Worm (Caenorhabditis elegans) whole organism, young adult: Measurements from ENCODE around the gene Y73B6BL.23.

ENCODE experiments used
- B0336.3 ChIP-seq: fragments of 200-800 bp; sonication (Bioruptor generic); IDR thresholded peaks from 2 replicates; pipeline ENCODE4 v1.3.6; 2022; ENCODE audit warnings: missing genetic modification characterization, missing compliant biosample characterization
- D2030.7 ChIP-seq: fragments of 200-800 bp; sonication (Bioruptor generic); IDR thresholded peaks from 2 replicates; pipeline ENCODE4 v1.3.6; 2022; ENCODE audit warnings: missing genetic modification reagents, missing genetic modification characterization, missing compliant biosample characterization
- F10E7.11 ChIP-seq: sonication (generic microtip); optimal IDR thresholded peaks from 2 replicates; lab custom pipeline; 2017; ENCODE audit warnings: mild to moderate bottlenecking, missing genetic modification characterization, moderate library complexity, missing compliant biosample characterization
- F22D6.2 ChIP-seq: sonication (generic microtip); optimal IDR thresholded peaks from 2 replicates; lab custom pipeline; 2016; ENCODE audit warnings: mild to moderate bottlenecking, missing genetic modification characterization, missing compliant biosample characterization
- F23B12.7 ChIP-seq: sonication (generic microtip); optimal IDR thresholded peaks from 2 replicates; lab custom pipeline; 2017; ENCODE audit warnings: missing genetic modification characterization, mild to moderate bottlenecking, missing compliant biosample characterization, antibody characterized with exemption, moderate library complexity; ENCODE audit not compliant: insufficient read depth
- F39B2.1 ChIP-seq: fragments of 200-800 bp; sonication (Bioruptor generic); IDR thresholded peaks from 2 replicates; pipeline ENCODE4 v1.3.6; 2022; ENCODE audit warnings: missing genetic modification reagents, missing genetic modification characterization, missing compliant biosample characterization
- F52B5.7 ChIP-seq: sonication (generic microtip); optimal IDR thresholded peaks from 2 replicates; lab custom pipeline; 2016; ENCODE audit warnings: mild to moderate bottlenecking, missing genetic modification characterization, missing compliant biosample characterization
- F57C9.4 ChIP-seq: sonication (generic microtip); optimal IDR thresholded peaks from 2 replicates; lab custom pipeline; 2017; ENCODE audit warnings: mild to moderate bottlenecking, missing genetic modification characterization, missing compliant biosample characterization
- akir-1 ChIP-seq: fragments of 200-800 bp; sonication (Bioruptor generic); optimal IDR thresholded peaks from 2 replicates; lab custom pipeline; 2018; ENCODE audit warnings: mild to moderate bottlenecking, missing genetic modification characterization, moderate library complexity, missing compliant biosample characterization
- athp-1 ChIP-seq: sonication (generic microtip); optimal IDR thresholded peaks from 2 replicates; lab custom pipeline; 2017; ENCODE audit warnings: mild to moderate bottlenecking, missing genetic modification characterization, missing compliant biosample characterization
- attf-5 ChIP-seq: fragments of 200-800 bp; sonication (Bioruptor generic); optimal IDR thresholded peaks from 2 replicates; lab custom pipeline; 2018; ENCODE audit warnings: mild to moderate bottlenecking, missing genetic modification characterization, missing compliant biosample characterization
- attf-6 ChIP-seq: fragments of 200-800 bp; sonication (Bioruptor generic); IDR thresholded peaks from 2 replicates; pipeline ENCODE4 v1.3.6; 2022; ENCODE audit warnings: missing genetic modification reagents, missing genetic modification characterization, missing compliant biosample characterization
- bed-2 ChIP-seq: fragments of 200-800 bp; sonication (Bioruptor generic); IDR thresholded peaks from 2 replicates; pipeline ENCODE4 v1.3.6; 2022; ENCODE audit warnings: missing genetic modification reagents, missing genetic modification characterization, missing compliant biosample characterization
- ccch-3 ChIP-seq: fragments of 200-800 bp; sonication (Bioruptor generic); optimal IDR thresholded peaks from 2 replicates; lab custom pipeline; 2018; ENCODE audit warnings: mild to moderate bottlenecking, missing genetic modification characterization, missing compliant biosample characterization
- cebp-1 ChIP-seq, 2 experiments: fragments of 200-800 bp in 1 of 2; sonication (Bioruptor generic) in 1 of 2; sonication (generic microtip) in 1 of 2; IDR thresholded peaks in 1 of 2; optimal IDR thresholded peaks in 1 of 2; 2 replicates each; pipeline versions ENCODE4 v1.3.6 to Lab custom; 2017 to 2022; ENCODE audit warnings: missing compliant biosample characterization in 2 of 2, missing genetic modification characterization in 2 of 2, mild to moderate bottlenecking in 1 of 2, missing genetic modification reagents in 1 of 2, moderate library complexity in 1 of 2
- ceh-91 ChIP-seq: fragments of 200-800 bp; sonication (Bioruptor generic); IDR thresholded peaks from 2 replicates; pipeline ENCODE4 v1.3.6; 2022; ENCODE audit warnings: missing genetic modification reagents, missing genetic modification characterization, missing compliant biosample characterization
- him-1 ChIP-seq: sonication (generic microtip); optimal IDR thresholded peaks from 2 replicates; lab custom pipeline; 2016; ENCODE audit warnings: missing genotype, missing genetic modification reagents, missing genetic modification characterization, missing compliant biosample characterization
- hlh-12 ChIP-seq: sonication (generic microtip); optimal IDR thresholded peaks from 2 replicates; lab custom pipeline; 2016; ENCODE audit warnings: missing genetic modification characterization, missing compliant biosample characterization
- hlh-26 ChIP-seq: fragments of 200-800 bp; sonication (Bioruptor generic); conservative IDR thresholded peaks from 2 replicates; pipeline ENCODE4 v1.3.6; 2022; ENCODE audit warnings: missing genetic modification reagents, missing genetic modification characterization, missing compliant biosample characterization
- hmg-1.2 ChIP-seq: fragments of 200-800 bp; sonication (Bioruptor generic); IDR thresholded peaks from 2 replicates; pipeline ENCODE4 v1.3.6; 2022; ENCODE audit warnings: missing genetic modification reagents, missing genetic modification characterization, missing compliant biosample characterization
- hrde-1 ChIP-seq: sonication (generic microtip); optimal IDR thresholded peaks from 2 replicates; lab custom pipeline; 2016; ENCODE audit warnings: missing genetic modification characterization, mild to moderate bottlenecking, missing compliant biosample characterization, moderate library complexity, missing genotype, missing genetic modification reagents, borderline replicate concordance
- let-607 ChIP-seq, 2 experiments: fragments of 200-800 bp in 1 of 2; sonication (Bioruptor generic) in 1 of 2; sonication (generic microtip) in 1 of 2; optimal IDR thresholded peaks; 2 replicates each; lab custom pipeline; 2016 to 2018; ENCODE audit warnings: mild to moderate bottlenecking in 2 of 2, missing compliant biosample characterization in 2 of 2, missing genetic modification characterization in 2 of 2, moderate library complexity in 2 of 2, missing genotype in 1 of 2
- lin-26 ChIP-seq: fragments of 200-800 bp; sonication (Bioruptor generic); IDR thresholded peaks from 2 replicates; pipeline ENCODE4 v1.3.6; 2022; ENCODE audit warnings: missing genetic modification reagents, missing genetic modification characterization, missing compliant biosample characterization
- lin-40 ChIP-seq: sonication (generic microtip); optimal IDR thresholded peaks from 2 replicates; lab custom pipeline; 2016; ENCODE audit warnings: missing genetic modification characterization, mild to moderate bottlenecking, missing compliant biosample characterization, missing genotype, missing genetic modification reagents
- madf-3 ChIP-seq: fragments of 200-800 bp; sonication (Bioruptor generic); IDR thresholded peaks from 2 replicates; pipeline ENCODE4 v1.3.6; 2022; ENCODE audit warnings: missing genetic modification reagents, missing genetic modification characterization, missing compliant biosample characterization
- mes-4 ChIP-seq: sonication (generic microtip); optimal IDR thresholded peaks from 2 replicates; lab custom pipeline; 2016; ENCODE audit warnings: missing genotype, missing genetic modification characterization, missing compliant biosample characterization
- nhr-80 ChIP-seq: sonication (generic microtip); optimal IDR thresholded peaks from 2 replicates; lab custom pipeline; 2016; ENCODE audit warnings: missing genetic modification characterization, missing compliant biosample characterization
- nhr-90 ChIP-seq: sonication (generic microtip); optimal IDR thresholded peaks from 2 replicates; lab custom pipeline; 2016; ENCODE audit warnings: missing genotype, mild to moderate bottlenecking, missing genetic modification characterization, missing compliant biosample characterization
- pbrm-1 ChIP-seq: fragments of 200-800 bp; sonication (Bioruptor generic); IDR thresholded peaks from 2 replicates; pipeline ENCODE4 v1.3.6; 2022; ENCODE audit warnings: missing genetic modification reagents, missing genetic modification characterization, missing compliant biosample characterization
- pha-4 ChIP-seq: fragments of 150-350 bp; sonication (generic microtip); optimal IDR thresholded peaks from 2 replicates; lab custom pipeline; 2014; ENCODE audit warnings: missing biosample characterization, missing genetic modification reagents, missing genetic modification characterization
- rec-8 ChIP-seq, 2 experiments: sonication (generic microtip); optimal IDR thresholded peaks; 2 replicates each; lab custom pipeline; 2016; ENCODE audit warnings: mild to moderate bottlenecking in 2 of 2, missing genetic modification characterization in 2 of 2, missing genetic modification reagents in 2 of 2, missing genotype in 2 of 2, missing biosample characterization in 1 of 2, missing compliant biosample characterization in 1 of 2, moderate library complexity in 1 of 2
- repo-1 ChIP-seq: sonication (generic microtip); optimal IDR thresholded peaks from 2 replicates; lab custom pipeline; 2017; ENCODE audit warnings: mild to moderate bottlenecking, missing genetic modification characterization, missing compliant biosample characterization
- snpc-4 ChIP-seq, 5 experiments: fragments of 150-350 bp in 1 of 5; sonication (generic microtip) in 4 of 5; optimal IDR thresholded peaks; 2 replicates each; lab custom pipeline; 2014 to 2018; ENCODE audit warnings: missing genetic modification characterization in 5 of 5, missing biosample characterization in 3 of 5, antibody characterized with exemption in 2 of 5, mild to moderate bottlenecking in 2 of 5, missing compliant biosample characterization in 2 of 5, missing genotype in 2 of 5, moderate library complexity in 2 of 5, missing genetic modification reagents in 1 of 5
- sptf-2 ChIP-seq: fragments of 200-800 bp; sonication (Bioruptor generic); optimal IDR thresholded peaks from 2 replicates; lab custom pipeline; 2018; ENCODE audit warnings: mild to moderate bottlenecking, missing genetic modification characterization, missing compliant biosample characterization
- tbp1 ChIP-seq: fragments of 200-800 bp; sonication (Bioruptor generic); optimal IDR thresholded peaks from 2 replicates; lab custom pipeline; 2018; ENCODE audit warnings: mild to moderate bottlenecking, missing genetic modification characterization, missing compliant biosample characterization
- unc-130 ChIP-seq: sonication (generic microtip); optimal IDR thresholded peaks from 2 replicates; lab custom pipeline; 2016; ENCODE audit warnings: missing genetic modification reagents, missing genetic modification characterization, missing compliant biosample characterization
- unc-62 ChIP-seq: fragments of 150-350 bp; optimal IDR thresholded peaks from 2 replicates; lab custom pipeline; 2014; ENCODE audit warnings: missing biosample characterization, missing genetic modification reagents, missing genetic modification characterization
- xnd-1 ChIP-seq: sonication (generic microtip); optimal IDR thresholded peaks from 2 replicates; lab custom pipeline; 2016; ENCODE audit warnings: missing genotype, missing genetic modification reagents, missing genetic modification characterization, missing compliant biosample characterization
- zfh-2 ChIP-seq: fragments of 200-800 bp; sonication (Bioruptor generic); conservative IDR thresholded peaks from 2 replicates; pipeline ENCODE4 v1.3.6; 2022; ENCODE audit warnings: missing genetic modification reagents, missing genetic modification characterization, missing compliant biosample characterization
- ztf-28 ChIP-seq: fragments of 200-800 bp; sonication (Bioruptor generic); IDR thresholded peaks from 2 replicates; pipeline ENCODE4 v1.3.6; 2022; ENCODE audit warnings: missing genetic modification reagents, missing genetic modification characterization, missing compliant biosample characterization
- ztf-6 ChIP-seq: fragments of 200-800 bp; sonication (Bioruptor generic); IDR thresholded peaks from 2 replicates; pipeline ENCODE4 v1.3.6; 2022; ENCODE audit warnings: missing genetic modification reagents, missing genetic modification characterization, missing compliant biosample characterization

The Y73B6BL.23 gene

DNA sequence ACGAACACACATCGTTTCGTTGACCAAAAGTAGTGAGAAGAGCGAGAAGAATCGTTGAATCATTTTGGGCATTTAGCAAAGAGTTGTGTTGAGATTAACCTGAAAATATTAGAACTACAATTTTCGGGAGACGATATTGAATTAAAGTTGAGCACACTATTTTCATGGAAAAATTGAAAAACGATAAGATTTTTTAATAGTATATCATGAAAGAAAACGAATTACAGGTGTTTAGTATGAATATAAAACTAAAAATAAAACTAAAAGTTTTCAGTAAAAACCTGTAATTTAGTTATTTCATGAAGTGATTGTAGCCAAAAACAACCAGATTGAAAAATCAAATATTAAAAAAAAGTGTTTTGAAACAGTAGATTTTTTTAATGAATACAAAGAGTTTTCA is 38.6 kb upstream of the Y73B6BL.23 start, which contains the start of gene lgc-10:
Gene lgc-10 (minus strand): TSS at position 101 of the 400 bp plus-strand sequence.
- no peak for TF ChIP-seq lin-26 (GFP tag; lab: Robert Waterston, UW)
- TF ChIP-seq D2030.7 = no peak
- TF ChIP-seq ztf-28 = no peak
- no peak for TF ChIP-seq F39B2.1 (GFP tag; lab: Robert Waterston, UW)
- TF ChIP-seq F10E7.11 (tag; lab: Kevin White, UChicago) = no peak
- no peak for TF ChIP-seq cebp-1 (GFP tag; IDR thresholded peaks at IDR 0.05; lab: Robert Waterston, UW)
- no peak for TF ChIP-seq cebp-1 (tag; optimal IDR thresholded peaks at IDR 0.05; lab: Kevin White, UChicago)
- TF ChIP-seq repo-1 (tag; lab: Kevin White, UChicago) = no peak
- TF ChIP-seq tbp1 (GFP tag; lab: Kevin White, UChicago) = no peak
- TF ChIP-seq F52B5.7 (tag; lab: Kevin White, UChicago) = no peak
- no peak for TF ChIP-seq mes-4
- TF ChIP-seq unc-130 (GFP tag; lab: Kevin White, UChicago) = no peak
- TF ChIP-seq rec-8 (tag; optimal IDR thresholded peaks at IDR 0.05; lab: Kevin White, UChicago) = no peak
- TF ChIP-seq unc-62 = no peak
- no peak for TF ChIP-seq F57C9.4 (tag; lab: Kevin White, UChicago)
- no peak for TF ChIP-seq pha-4 (tag; lab: Kevin White, UChicago)

- TF ChIP-seq zfh-2 (no peak), nhr-80 (tag; lab: Kevin White, UChicago) (peak; percentile 1)
These were observed 24.1 kb upstream of the Y73B6BL.23 start for ce11 chrIV:6443018-6443417.

DNA sequence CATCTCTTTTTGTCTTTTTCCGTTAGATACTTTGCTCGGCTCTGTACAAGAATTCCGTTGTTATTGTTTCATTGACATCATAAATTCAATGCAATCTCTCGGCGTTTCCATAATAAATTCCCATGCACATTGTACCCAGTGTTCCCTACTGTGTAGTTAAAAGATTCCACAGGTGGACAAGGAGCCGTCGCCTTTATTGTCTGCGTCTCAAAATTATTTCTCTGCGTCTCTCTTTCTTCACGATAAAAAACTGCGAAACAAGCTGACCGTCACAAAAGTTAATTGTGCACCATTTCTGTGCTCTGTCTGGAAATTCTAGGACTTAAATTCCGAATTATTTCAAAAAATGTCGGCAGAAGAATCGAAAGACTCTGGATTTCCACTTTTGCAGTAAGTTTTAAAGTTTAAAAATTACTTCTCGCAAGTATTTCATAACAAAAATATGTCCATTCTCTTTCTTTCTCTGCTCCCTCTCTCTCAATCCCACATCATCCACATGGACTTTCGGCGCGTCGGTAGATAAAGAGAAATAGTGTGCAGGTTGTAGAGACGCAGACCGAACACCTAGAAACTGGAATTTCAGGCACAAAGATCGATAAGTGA is 23.2 kb upstream of the Y73B6BL.23 start:
- TF ChIP-seq pbrm-1 (0 out of 2 replicates have a peak, but pooled peaks have one; percentile 35), tbp1 (GFP tag; lab: Kevin White, UChicago) (no peak), attf-6 (no peak), F23B12.7 (no peak), madf-3 (GFP tag; lab: Robert Waterston, UW) (no peak), nhr-80 (tag; lab: Kevin White, UChicago) (peak; percentile 82), cebp-1 (GFP tag; IDR thresholded peaks at IDR 0.05; lab: Robert Waterston, UW) (peak; percentile 55; the same call in 1 of the 2 replicates), cebp-1 (tag; optimal IDR thresholded peaks at IDR 0.05; lab: Kevin White, UChicago) (peak; percentile 81), lin-40 (no peak), snpc-4 (GFP tag; optimal IDR thresholded peaks at IDR 0.05; lab: Kevin White, UChicago) (no peak), snpc-4 (tag; optimal IDR thresholded peaks at IDR 0.05; lab: Kevin White, UChicago) (peak in 2 of 4 experiments; percentile 8 to 32), hmg-1.2 (GFP tag; lab: Robert Waterston, UW) (peak; percentile 86), ztf-6 (GFP tag; lab: Robert Waterston, UW) (no peak), F22D6.2 (no peak), xnd-1 (tag; lab: Kevin White, UChicago) (no peak), ccch-3 (no peak)

DNA sequence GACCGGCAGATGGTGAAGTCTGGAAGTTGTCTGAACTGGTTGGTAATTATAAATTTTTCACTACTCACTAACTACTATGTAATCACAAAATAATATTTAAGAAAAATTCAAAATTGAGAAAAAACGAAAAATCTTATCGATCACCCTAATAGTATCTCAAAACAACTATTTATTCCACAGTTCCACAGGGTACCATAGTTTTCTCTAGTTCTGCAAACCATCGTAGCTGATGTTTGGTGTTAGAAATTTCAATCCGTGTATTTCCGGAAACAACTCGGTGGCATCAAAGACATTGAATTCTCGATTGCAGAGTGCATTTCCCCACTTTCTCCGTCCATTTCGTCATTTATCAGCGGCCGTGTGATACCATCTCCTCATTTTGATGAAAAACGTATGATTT is 22.7 kb upstream of the Y73B6BL.23 start, which contains the start of gene Y73B6BL.31:
Gene Y73B6BL.31 (plus strand): TSS at position 301 of the 400 bp plus-strand sequence.
- TF ChIP-seq sptf-2 (no peak), unc-62 (no peak), hlh-12 (tag; lab: Kevin White, UChicago) (no peak), hrde-1 (tag; lab: Kevin White, UChicago) (no peak), nhr-90 (no peak), him-1 (tag; lab: Kevin White, UChicago) (no peak), F22D6.2 (no peak), hlh-26 (GFP tag; lab: Robert Waterston, UW) (no peak), xnd-1 (tag; lab: Kevin White, UChicago) (no peak), bed-2 (GFP tag; lab: Robert Waterston, UW) (no peak), rec-8 (tag; optimal IDR thresholded peaks at IDR 0.05; lab: Kevin White, UChicago) (no peak), F39B2.1 (GFP tag; lab: Robert Waterston, UW) (no peak), B0336.3 (GFP tag; lab: Robert Waterston, UW) (no peak), ceh-91 (GFP tag; lab: Robert Waterston, UW) (no peak), akir-1 (GFP tag; lab: Kevin White, UChicago) (no peak), athp-1 (tag; lab: Kevin White, UChicago) (no peak), let-607 (tag; optimal IDR thresholded peaks at IDR 0.05; lab: Kevin White, UChicago) (no peak), attf-5 (GFP tag; lab: Kevin White, UChicago) (no peak)
